Fruit fly (Drosophila melanogaster): ENCODE measurements around the gene up.

- peak; percentile 3 for TF ChIP-seq tj (GFP tag; optimal IDR thresholded peaks at IDR 0.05)
- peak; percentile 15 for TF ChIP-seq bab1 (GFP tag; optimal IDR thresholded peaks at IDR 0.05)
- TF ChIP-seq Crg-1 (GFP tag; optimal IDR thresholded peaks at IDR 0.05), result no peak
- no peak for TF ChIP-seq kay (GFP tag; ENCODE audit: borderline replicate concordance)
- TF ChIP-seq Clk (GFP tag; optimal IDR thresholded peaks at IDR 0.05), result no peak
- TF ChIP-seq CG7045 (GFP tag; optimal IDR thresholded peaks at IDR 0.05), result no peak
- no peak for TF ChIP-seq toe (GFP tag; optimal IDR thresholded peaks at IDR 0.05)
- no peak for TF ChIP-seq cnc (optimal IDR thresholded peaks at IDR 0.05)
- TF ChIP-seq CG14711 (tag; optimal IDR thresholded peaks at IDR 0.05), result no peak
- no peak for TF ChIP-seq Mnt (GFP tag; optimal IDR thresholded peaks at IDR 0.05)
- TF ChIP-seq CG1620 (GFP tag; optimal IDR thresholded peaks at IDR 0.05), result no peak
- no peak for TF ChIP-seq CG12768 (GFP tag; optimal IDR thresholded peaks at IDR 0.05)
- no peak for TF ChIP-seq ovo (GFP tag; optimal IDR thresholded peaks at IDR 0.05)
Observed at dm6 chrX:13572382-13572781, 30.0 kb downstream of the up start.

Measured in whole organism, adult.